Worm (Caenorhabditis elegans) whole organism, young adult: ENCODE results near the gene F12A10.1.

Experiments
- B0261.1 ChIP-seq: sonication (generic microtip); optimal IDR thresholded peaks from 2 replicates; lab custom pipeline; 2016; ENCODE audit warnings: mild to moderate bottlenecking, missing genetic modification characterization, moderate library complexity, missing compliant biosample characterization
- F10E7.11 ChIP-seq: sonication (generic microtip); optimal IDR thresholded peaks from 2 replicates; lab custom pipeline; 2017; ENCODE audit warnings: mild to moderate bottlenecking, missing genetic modification characterization, moderate library complexity, missing compliant biosample characterization
- ama-1 ChIP-seq, 3 experiments: fragments of 150-350 bp in 1 of 3; sonication (generic microtip) in 2 of 3; optimal IDR thresholded peaks; 2 replicates each; lab custom pipeline; 2014 to 2018; ENCODE audit warnings: missing biosample characterization in 2 of 3, missing genetic modification characterization in 2 of 3, missing genetic modification reagents in 2 of 3
- dpff-1 ChIP-seq: sonication (generic microtip); optimal IDR thresholded peaks from 2 replicates; lab custom pipeline; 2017; ENCODE audit warnings: mild to moderate bottlenecking, missing genetic modification characterization, missing compliant biosample characterization
- nhr-120 ChIP-seq: fragments of 200-800 bp; sonication (Bioruptor generic); IDR thresholded peaks from 2 replicates; pipeline ENCODE4 v1.3.6; 2022; ENCODE audit warnings: missing genetic modification characterization, missing compliant biosample characterization
- pbrm-1 ChIP-seq: fragments of 200-800 bp; sonication (Bioruptor generic); IDR thresholded peaks from 2 replicates; pipeline ENCODE4 v1.3.6; 2022; ENCODE audit warnings: missing genetic modification reagents, missing genetic modification characterization, missing compliant biosample characterization
- pha-4 ChIP-seq: fragments of 150-350 bp; sonication (generic microtip); optimal IDR thresholded peaks from 2 replicates; lab custom pipeline; 2014; ENCODE audit warnings: missing biosample characterization, missing genetic modification reagents, missing genetic modification characterization
- unc-62 ChIP-seq: fragments of 150-350 bp; optimal IDR thresholded peaks from 2 replicates; lab custom pipeline; 2014; ENCODE audit warnings: missing biosample characterization, missing genetic modification reagents, missing genetic modification characterization
- zfh-2 ChIP-seq: fragments of 200-800 bp; sonication (Bioruptor generic); conservative IDR thresholded peaks from 2 replicates; pipeline ENCODE4 v1.3.6; 2022; ENCODE audit warnings: missing genetic modification reagents, missing genetic modification characterization, missing compliant biosample characterization
- ztf-25 ChIP-seq: fragments of 200-800 bp; sonication (Bioruptor generic); IDR thresholded peaks from 2 replicates; pipeline ENCODE4 v1.3.6; 2022; ENCODE audit warnings: missing genetic modification reagents, missing genetic modification characterization, missing compliant biosample characterization

ce11 chrII:5451278-5451677, 45.1 kb upstream of the F12A10.1 start:
- TF ChIP-seq dpff-1 = no peak
- no peak for TF ChIP-seq zfh-2
- TF ChIP-seq pbrm-1 (GFP tag; lab: Robert Waterston, UW) = no peak
- no peak for TF ChIP-seq ztf-25
- TF ChIP-seq F10E7.11 (tag; lab: Kevin White, UChicago) = no peak
- no peak for TF ChIP-seq nhr-120 (GFP tag; lab: Robert Waterston, UW)
- TF ChIP-seq pha-4 (tag; lab: Kevin White, UChicago) = no peak
- TF ChIP-seq unc-62 (GFP tag; lab: Kevin White, UChicago) = no peak
- no peak for TF ChIP-seq B0261.1 (tag; lab: Kevin White, UChicago)
- no peak for TF ChIP-seq ama-1 (optimal IDR thresholded peaks at IDR 0.05; lab: Kevin White, UChicago)
- no peak for TF ChIP-seq ama-1 (GFP tag; optimal IDR thresholded peaks at IDR 0.05; lab: Kevin White, UChicago)
